Fruit fly (Drosophila melanogaster) whole organism, embryonic: Measurements from ENCODE around the gene CG7298.

ENCODE experiments used
- ATbp ChIP-seq: fragments of 200-800 bp; sonication (Bioruptor generic); optimal IDR thresholded peaks from 2 replicates; lab custom pipeline; 2017; ENCODE audit warnings: missing biosample characterization, mild to moderate bottlenecking, missing genetic modification characterization, missing genetic modification reagents
- Asciz ChIP-seq: fragments of 200-800 bp; sonication (Bioruptor generic); optimal IDR thresholded peaks from 2 replicates; lab custom pipeline; 2017; ENCODE audit warnings: missing biosample characterization, mild to moderate bottlenecking, missing genetic modification characterization, missing genetic modification reagents
- Awh ChIP-seq: fragments of 200-800 bp; sonication (Bioruptor generic); IDR thresholded peaks from 2 replicates; pipeline ENCODE4, ENCODE4 v1.3.6; 2022; ENCODE audit warnings: missing biosample characterization, missing genetic modification characterization
- CG10462 ChIP-seq: fragments of 200-800 bp; sonication (Bioruptor generic); optimal IDR thresholded peaks from 2 replicates; lab custom pipeline; 2016; ENCODE audit warnings: missing biosample characterization, missing genetic modification characterization
- CG10543 ChIP-seq: fragments of 200-800 bp; sonication (Bioruptor generic); optimal IDR thresholded peaks from 3 replicates; lab custom pipeline; 2017; ENCODE audit warnings: missing biosample characterization, mild to moderate bottlenecking, missing genetic modification characterization, moderate library complexity
- CG10959 ChIP-seq: fragments of 200-800 bp; sonication (Bioruptor generic); IDR thresholded peaks from 2 replicates; pipeline ENCODE4 v1.3.6; 2022; ENCODE audit warnings: missing biosample characterization, missing genetic modification characterization
- CG10979 ChIP-seq: fragments of 200-800 bp; sonication (Bioruptor generic); optimal IDR thresholded peaks from 2 replicates; lab custom pipeline; 2018; ENCODE audit warnings: missing biosample characterization, mild to moderate bottlenecking, missing genetic modification characterization, moderate library complexity
- CG11093 ChIP-seq: fragments of 200-800 bp; sonication (Bioruptor generic); IDR thresholded peaks from 3 replicates; pipeline ENCODE4 v1.3.6; 2022; ENCODE audit warnings: missing biosample characterization, missing genetic modification characterization
- CG11504 ChIP-seq: fragments of 200-800 bp; sonication (Bioruptor generic); optimal IDR thresholded peaks from 3 replicates; lab custom pipeline; 2019; ENCODE audit warnings: missing biosample characterization, mild to moderate bottlenecking, missing genetic modification characterization, moderate library complexity
- CG12155 ChIP-seq: fragments of 200-800 bp; sonication (Bioruptor generic); optimal IDR thresholded peaks from 3 replicates; lab custom pipeline; 2016; ENCODE audit warnings: missing biosample characterization, missing genetic modification characterization
- CG15601 ChIP-seq: fragments of 200-800 bp; sonication (Bioruptor generic); optimal IDR thresholded peaks from 3 replicates; lab custom pipeline; 2019; ENCODE audit warnings: missing biosample characterization, mild to moderate bottlenecking, missing genetic modification characterization, moderate library complexity
- CG16813 ChIP-seq: fragments of 200-800 bp; sonication (Bioruptor generic); IDR thresholded peaks from 3 replicates; pipeline ENCODE4 v1.3.6; 2022; ENCODE audit warnings: missing biosample characterization, missing genetic modification characterization; ENCODE audit not compliant: partially characterized antibody
- CG16815 ChIP-seq: fragments of 200-800 bp; sonication (Bioruptor generic); optimal IDR thresholded peaks from 3 replicates; lab custom pipeline; 2017; ENCODE audit warnings: missing biosample characterization, mild to moderate bottlenecking, missing genetic modification characterization
- CG17568 ChIP-seq: fragments of 200-800 bp; sonication (Bioruptor generic); optimal IDR thresholded peaks from 2 replicates; lab custom pipeline; 2018; ENCODE audit warnings: missing biosample characterization, mild to moderate bottlenecking, missing genetic modification characterization, moderate library complexity
- CG18262 ChIP-seq: fragments of 200-800 bp; optimal IDR thresholded peaks from 3 replicates; lab custom pipeline; 2019; ENCODE audit warnings: missing biosample characterization, mild to moderate bottlenecking, missing genetic modification characterization, moderate library complexity
- CG31365 ChIP-seq: fragments of 200-800 bp; sonication (Bioruptor generic); optimal IDR thresholded peaks from 2 replicates; lab custom pipeline; 2018; ENCODE audit warnings: missing biosample characterization, mild to moderate bottlenecking, missing genetic modification characterization
- CG34376 ChIP-seq: fragments of 200-800 bp; sonication (Bioruptor generic); optimal IDR thresholded peaks from 2 replicates; lab custom pipeline; 2018; ENCODE audit warnings: missing biosample characterization, mild to moderate bottlenecking, missing genetic modification characterization
- CG34422 ChIP-seq: fragments of 200-800 bp; sonication (Bioruptor generic); IDR thresholded peaks from 3 replicates; pipeline ENCODE4 v1.3.6; 2022; ENCODE audit warnings: missing biosample characterization, missing genetic modification characterization
- CG43689 ChIP-seq: fragments of 200-800 bp; sonication (Bioruptor generic); IDR thresholded peaks from 2 replicates; pipeline ENCODE4 v1.3.6; 2022; ENCODE audit warnings: missing biosample characterization, missing genetic modification characterization
- CG7372 ChIP-seq: fragments of 200-800 bp; sonication (Bioruptor generic); IDR thresholded peaks from 2 replicates; pipeline ENCODE4 v1.3.6; 2022; ENCODE audit warnings: missing biosample characterization, missing genetic modification characterization
- CG7987 ChIP-seq: fragments of 200-800 bp; sonication (Bioruptor generic); optimal IDR thresholded peaks from 2 replicates; lab custom pipeline; 2018; ENCODE audit warnings: missing biosample characterization, mild to moderate bottlenecking, missing genetic modification characterization, moderate library complexity
- CG8290 ChIP-seq, 3 experiments: fragments of 200-800 bp; sonication (Bioruptor generic); optimal IDR thresholded peaks; 2 replicates each; lab custom pipeline; 2016 to 2019; ENCODE audit warnings: missing biosample characterization in 3 of 3, missing genetic modification characterization in 3 of 3, mild to moderate bottlenecking in 2 of 3, moderate library complexity in 1 of 3
- Dp ChIP-seq: fragments of 200-800 bp; sonication (Bioruptor generic); optimal IDR thresholded peaks from 2 replicates; lab custom pipeline; 2018; ENCODE audit warnings: missing biosample characterization, mild to moderate bottlenecking, missing genetic modification characterization, moderate library complexity
- Eip74EF ChIP-seq, 2 experiments: fragments of 200-800 bp in 1 of 2; fragments of >200 bp in 1 of 2; sonication (Bioruptor generic) in 1 of 2; optimal IDR thresholded peaks; 2 replicates each; lab custom pipeline; 2017 to 2019; ENCODE audit warnings: missing biosample characterization in 2 of 2, missing genetic modification characterization in 2 of 2, mild to moderate bottlenecking in 1 of 2, moderate library complexity in 1 of 2
- Oaz ChIP-seq: fragments of 200-800 bp; sonication (Bioruptor generic); IDR thresholded peaks from 2 replicates; pipeline ENCODE4 v1.3.6; 2022; ENCODE audit warnings: missing biosample characterization, missing genetic modification characterization
- Pdp1 ChIP-seq, 2 experiments: fragments of 200-800 bp; sonication (Bioruptor generic); optimal IDR thresholded peaks; 3 replicates each; lab custom pipeline; 2016; ENCODE audit warnings: missing biosample characterization in 2 of 2, missing genetic modification characterization in 2 of 2, mild to moderate bottlenecking in 1 of 2, moderate library complexity in 1 of 2
- Spps ChIP-seq: fragments of 200-800 bp; sonication (Bioruptor generic); optimal IDR thresholded peaks from 2 replicates; lab custom pipeline; 2018; ENCODE audit warnings: missing biosample characterization, mild to moderate bottlenecking, missing genetic modification characterization
- Sry-β ChIP-seq: fragments of 200-800 bp; sonication (Bioruptor generic); optimal IDR thresholded peaks from 2 replicates; lab custom pipeline; 2018; ENCODE audit warnings: missing biosample characterization, mild to moderate bottlenecking, missing genetic modification characterization, moderate library complexity
- Trl ChIP-seq, 3 experiments: fragments of >200 bp in 2 of 3; fragments of 200-800 bp in 1 of 3; sonication (Bioruptor generic) in 1 of 3; optimal IDR thresholded peaks; 2 replicates in 1 of 3; 3 replicates in 2 of 3; lab custom pipeline; 2016 to 2017; ENCODE audit warnings: missing biosample characterization in 1 of 3, missing genetic modification characterization in 1 of 3
- Xbp1 ChIP-seq: fragments of 200-800 bp; sonication (Bioruptor generic); optimal IDR thresholded peaks from 3 replicates; lab custom pipeline; 2016; ENCODE audit warnings: missing biosample characterization, mild to moderate bottlenecking, missing genetic modification characterization
- Xrp1 ChIP-seq: fragments of 200-800 bp; sonication (Bioruptor generic); IDR thresholded peaks from 2 replicates; pipeline ENCODE4 v1.3.6; 2022; ENCODE audit warnings: missing biosample characterization, missing genetic modification characterization
- ash1 ChIP-seq: fragments of 200-800 bp; sonication (Bioruptor generic); optimal IDR thresholded peaks from 2 replicates; lab custom pipeline; 2018; ENCODE audit warnings: missing biosample characterization, mild to moderate bottlenecking, missing genetic modification characterization
- bowl ChIP-seq: fragments of 200-800 bp; sonication (Bioruptor generic); IDR thresholded peaks from 2 replicates; pipeline ENCODE4 v1.3.6; 2022; ENCODE audit warnings: missing biosample characterization, missing genetic modification characterization
- br ChIP-seq: fragments of >200 bp; optimal IDR thresholded peaks from 2 replicates; lab custom pipeline; 2017
- chm ChIP-seq: fragments of 200-800 bp; sonication (Bioruptor generic); IDR thresholded peaks from 2 replicates; pipeline ENCODE4 v1.3.6; 2022; ENCODE audit warnings: missing biosample characterization, missing genetic modification characterization
- gce ChIP-seq: fragments of 200-800 bp; sonication (Bioruptor generic); IDR thresholded peaks from 3 replicates; pipeline ENCODE4 v1.3.6; 2022; ENCODE audit warnings: missing biosample characterization, missing genetic modification characterization
- gsb ChIP-seq: fragments of 200-800 bp; sonication (Bioruptor generic); IDR thresholded peaks from 2 replicates; pipeline ENCODE4 v1.3.6; 2022; ENCODE audit warnings: missing biosample characterization, missing genetic modification characterization
- lbe ChIP-seq: fragments of 200-800 bp; sonication (Bioruptor generic); optimal IDR thresholded peaks from 2 replicates; lab custom pipeline; 2016; ENCODE audit warnings: missing biosample characterization, mild to moderate bottlenecking, missing genetic modification characterization
- nau ChIP-seq: fragments of 200-800 bp; sonication (Bioruptor generic); optimal IDR thresholded peaks from 3 replicates; lab custom pipeline; 2017; ENCODE audit warnings: missing biosample characterization, mild to moderate bottlenecking, missing genetic modification characterization, missing genetic modification reagents
- nmo ChIP-seq: fragments of 200-800 bp; sonication (Bioruptor generic); optimal IDR thresholded peaks from 2 replicates; lab custom pipeline; 2018; ENCODE audit warnings: missing biosample characterization, mild to moderate bottlenecking, missing genetic modification characterization, moderate library complexity
- pum ChIP-seq: fragments of 200-800 bp; sonication (Bioruptor generic); optimal IDR thresholded peaks from 2 replicates; lab custom pipeline; 2016; ENCODE audit warnings: missing biosample characterization, missing genetic modification characterization
- ro ChIP-seq: fragments of 200-800 bp; sonication (Bioruptor generic); IDR thresholded peaks from 2 replicates; pipeline ENCODE4 v1.3.6; 2022; ENCODE audit warnings: missing biosample characterization, missing genetic modification characterization
- so ChIP-seq: fragments of 200-800 bp; sonication (Bioruptor generic); IDR thresholded peaks from 3 replicates; pipeline ENCODE4 v1.3.6; 2022; ENCODE audit warnings: missing biosample characterization, missing genetic modification characterization
- sr ChIP-seq: fragments of 200-800 bp; sonication (Bioruptor generic); IDR thresholded peaks from 3 replicates; pipeline ENCODE4 v1.3.6; 2022; ENCODE audit warnings: missing biosample characterization, missing genetic modification characterization
- stwl ChIP-seq: fragments of 200-800 bp; sonication (Bioruptor generic); optimal IDR thresholded peaks from 3 replicates; lab custom pipeline; 2018; ENCODE audit warnings: missing biosample characterization, mild to moderate bottlenecking, missing genetic modification characterization, moderate library complexity
- tgo ChIP-seq: fragments of 200-800 bp; sonication (Bioruptor generic); IDR thresholded peaks from 3 replicates; pipeline ENCODE4 v1.3.6; 2022; ENCODE audit warnings: missing biosample characterization, missing genetic modification characterization
- tin ChIP-seq: fragments of 200-800 bp; sonication (Bioruptor generic); optimal IDR thresholded peaks from 3 replicates; lab custom pipeline; 2016; ENCODE audit warnings: missing biosample characterization, missing genetic modification characterization
- zfh1 ChIP-seq: fragments of 200-800 bp; sonication (Bioruptor generic); IDR thresholded peaks from 3 replicates; pipeline ENCODE4 v1.3.6; 2022; ENCODE audit warnings: missing biosample characterization, missing genetic modification characterization

Gene CG7298

DNA sequence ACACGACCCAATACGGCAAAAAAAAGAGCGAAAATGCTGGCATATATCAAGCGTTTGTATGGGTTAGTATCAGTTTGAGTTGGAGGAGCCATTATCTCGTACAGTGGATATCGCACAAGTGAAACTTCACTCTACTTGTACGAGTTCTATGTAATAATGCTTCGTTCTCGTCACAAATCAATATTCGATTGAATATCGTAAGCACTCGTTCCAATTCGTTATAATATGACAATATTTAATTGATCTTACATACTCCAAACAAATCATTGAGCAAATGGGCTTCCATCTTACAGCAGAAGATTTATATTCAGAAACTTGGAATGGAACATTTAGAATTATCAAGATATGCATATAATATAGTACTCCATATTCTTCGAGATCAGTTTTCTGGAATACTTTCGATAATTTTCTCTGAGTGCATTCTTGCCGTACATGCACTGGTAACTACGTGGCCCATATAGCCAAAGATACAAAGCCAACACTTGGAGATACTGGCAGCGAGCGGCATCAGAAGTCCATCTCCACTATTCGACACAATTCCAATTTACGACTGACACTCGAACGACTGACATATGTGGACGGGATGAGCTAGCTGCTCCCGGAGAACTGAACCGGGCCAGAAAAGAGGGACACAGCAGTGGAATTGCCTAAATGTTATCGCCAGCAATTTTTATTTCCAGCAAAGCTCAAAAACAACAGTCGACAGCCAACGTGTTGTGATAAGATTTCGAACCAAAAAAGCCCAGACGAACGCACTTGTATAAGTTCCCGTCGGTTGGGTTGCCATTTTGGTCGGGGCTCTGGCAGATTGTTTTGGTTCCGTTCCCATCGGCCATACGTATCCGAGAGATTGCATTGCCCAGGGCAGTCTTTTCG, 10.4 kb downstream of the CG7298 start (continued):
- TF ChIP-seq Eip74EF (GFP tag; optimal IDR thresholded peaks at IDR 0.05; lab: Kevin White, UChicago): no peak
- TF ChIP-seq tin (GFP tag; lab: Kevin White, UChicago): no peak
- TF ChIP-seq bowl (GFP tag; lab: Robert Waterston, UW): no peak
- 0 out of 3 replicates have a peak, but pooled peaks have one; percentile 7 for TF ChIP-seq CG34422 (GFP tag; lab: Robert Waterston, UW)
- TF ChIP-seq ash1 (GFP tag; lab: Kevin White, UChicago): no peak
- TF ChIP-seq CG18262 (tag; lab: Kevin White, UChicago): no peak
- TF ChIP-seq ATbp: no peak
- no peak for TF ChIP-seq CG15601 (tag; lab: Kevin White, UChicago)
- no peak for TF ChIP-seq CG31365 (tag; lab: Kevin White, UChicago)
- no peak for TF ChIP-seq CG12155 (GFP tag; lab: Kevin White, UChicago)
- no peak for TF ChIP-seq Dp (GFP tag; lab: Kevin White, UChicago)
- TF ChIP-seq CG10959 (GFP tag; lab: Robert Waterston, UW): no peak
- no peak for TF ChIP-seq Trl (optimal IDR thresholded peaks at IDR 0.05; lab: Kevin White, UChicago)
- no peak for TF ChIP-seq Trl (GFP tag; optimal IDR thresholded peaks at IDR 0.05; lab: Kevin White, UChicago)
- TF ChIP-seq ro (GFP tag; lab: Robert Waterston, UW): no peak
- TF ChIP-seq tgo (GFP tag; lab: Robert Waterston, UW): 0 out of 3 replicates have a peak, but pooled peaks have one; percentile 15
- TF ChIP-seq chm (GFP tag; lab: Robert Waterston, UW): no peak
- no peak for TF ChIP-seq CG43689
- no peak for TF ChIP-seq CG7987 (GFP tag; lab: Kevin White, UChicago)
- no peak for TF ChIP-seq CG10979 (tag; lab: Kevin White, UChicago)
- TF ChIP-seq CG16813 (GFP tag; lab: Robert Waterston, UW): no peak
- TF ChIP-seq br (lab: Kevin White, UChicago): no peak
- no peak for TF ChIP-seq zfh1
- TF ChIP-seq lbe (GFP tag; lab: Kevin White, UChicago): no peak
- TF ChIP-seq gce (GFP tag; lab: Robert Waterston, UW): no peak
- no peak for TF ChIP-seq Asciz (GFP tag; lab: Kevin White, UChicago)
- peak; percentile 21 for TF ChIP-seq CG11504 (tag; lab: Kevin White, UChicago)
- no peak for TF ChIP-seq CG7372 (GFP tag; lab: Robert Waterston, UW)
- TF ChIP-seq sr (GFP tag; lab: Robert Waterston, UW): no peak
- no peak for TF ChIP-seq stwl (tag; lab: Kevin White, UChicago)
- no peak for TF ChIP-seq Spps (tag; lab: Kevin White, UChicago)
- TF ChIP-seq so (GFP tag; lab: Robert Waterston, UW): no peak
- TF ChIP-seq CG16815 (GFP tag; lab: Kevin White, UChicago): no peak
- TF ChIP-seq gsb (GFP tag; lab: Robert Waterston, UW): no peak
- no peak for TF ChIP-seq Awh (GFP tag; lab: Robert Waterston, UW)
- no peak for TF ChIP-seq nmo (GFP tag; lab: Kevin White, UChicago)
- TF ChIP-seq CG34376: no peak
- no peak for TF ChIP-seq Sry-β (GFP tag; lab: Kevin White, UChicago)
- TF ChIP-seq Xbp1: peak; percentile 35
- no peak for TF ChIP-seq CG10462 (GFP tag; lab: Kevin White, UChicago)
- TF ChIP-seq Oaz (GFP tag; lab: Robert Waterston, UW): no peak
- TF ChIP-seq pum: no peak
- TF ChIP-seq CG8290 (GFP tag; optimal IDR thresholded peaks at IDR 0.05; lab: Kevin White, UChicago): no peak
- TF ChIP-seq CG8290 (tag; optimal IDR thresholded peaks at IDR 0.05; lab: Kevin White, UChicago): no peak
- no peak for TF ChIP-seq Xrp1 (GFP tag; lab: Robert Waterston, UW)
- TF ChIP-seq nau (GFP tag; lab: Kevin White, UChicago): no peak
- TF ChIP-seq CG10543 (GFP tag; lab: Kevin White, UChicago): peak; percentile 35
- no peak for TF ChIP-seq CG11093 (GFP tag; lab: Robert Waterston, UW)
- TF ChIP-seq CG17568 (GFP tag; lab: Kevin White, UChicago): no peak
- peak in 1 of 2 experiments; percentile 72 for TF ChIP-seq Pdp1 (GFP tag; optimal IDR thresholded peaks at IDR 0.05; lab: Kevin White, UChicago)
